Fruit fly (Drosophila melanogaster): ENCODE measurements around the gene Or2a.

- TF ChIP-seq usp (GFP tag; optimal IDR thresholded peaks at IDR 0.05) (no peak), CG8478 (optimal IDR thresholded peaks at IDR 0.05) (no peak), psq (optimal IDR thresholded peaks at IDR 0.05) (no peak), pan (optimal IDR thresholded peaks at IDR 0.05) (no peak), Dll (optimal IDR thresholded peaks at IDR 0.05) (no peak)
Observed at dm6 chrX:2213759-2214406, 32.1 kb upstream of the Or2a start, which contains the start of gene SmydA-8.
